Worm (Caenorhabditis elegans) whole organism, L4 larva: ENCODE data around the gene fln-1.

ENCODE experiments used
- F37D6.2 ChIP-seq: sonication (generic microtip); optimal IDR thresholded peaks from 2 replicates; lab custom pipeline; 2016; ENCODE audit warnings: mild to moderate bottlenecking, missing genetic modification characterization, missing compliant biosample characterization
- ceh-82 ChIP-seq: sonication (generic microtip); optimal IDR thresholded peaks from 2 replicates; lab custom pipeline; 2017; ENCODE audit warnings: missing biosample characterization, missing genetic modification characterization
- daf-19 ChIP-seq: fragments of 200-800 bp; sonication (Bioruptor generic); conservative IDR thresholded peaks from 2 replicates; pipeline ENCODE4 v1.3.6; 2022; ENCODE audit warnings: missing genetic modification characterization, missing compliant biosample characterization
- dpl-1 ChIP-seq: fragments of 150-350 bp; optimal IDR thresholded peaks from 2 replicates; lab custom pipeline; 2014; ENCODE audit warnings: missing biosample characterization, missing genetic modification reagents, missing genetic modification characterization
- dve-1 ChIP-seq: sonication (generic microtip); optimal IDR thresholded peaks from 2 replicates; lab custom pipeline; 2017; ENCODE audit warnings: antibody characterized with exemption, mild to moderate bottlenecking, missing genetic modification characterization, missing compliant biosample characterization; ENCODE audit not compliant: insufficient read depth
- nhr-25 ChIP-seq: sonication (generic microtip); optimal IDR thresholded peaks from 2 replicates; lab custom pipeline; 2017; ENCODE audit warnings: missing genetic modification characterization, mild to moderate bottlenecking, missing compliant biosample characterization, antibody characterized with exemption, moderate library complexity, borderline replicate concordance; ENCODE audit not compliant: insufficient read depth
- unc-62 ChIP-seq, 3 experiments: fragments of 150-350 bp in 1 of 3; sonication (generic microtip); optimal IDR thresholded peaks in 2 of 3; peaks in 1 of 3; 1 replicate in 1 of 3; 2 replicates in 2 of 3; lab custom pipeline; 2014 to 2017; ENCODE audit warnings: missing biosample characterization in 3 of 3, missing genetic modification characterization in 3 of 3, missing genetic modification reagents in 3 of 3, missing genotype in 1 of 3

ce11 chrIV:319654-320053 is 56.2 kb downstream of the fln-1 start:
- TF ChIP-seq dpl-1 (GFP tag; lab: Kevin White, UChicago) (no peak), ceh-82 (tag; lab: Kevin White, UChicago) (no peak), unc-62 (GFP tag; optimal IDR thresholded peaks at IDR 0.05 in 1 of 2; lab: Kevin White, UChicago) (no peak), unc-62 (tag; optimal IDR thresholded peaks at IDR 0.05; lab: Kevin White, UChicago) (no peak), dve-1 (tag; lab: Kevin White, UChicago) (peak; percentile 0), F37D6.2 (tag; lab: Kevin White, UChicago) (no peak), nhr-25 (no peak), daf-19 (GFP tag; lab: Robert Waterston, UW) (no peak)
